Worm (Caenorhabditis elegans) whole organism, L3 larva: ENCODE measurements around the gene perm-5.

Experiments
- pha-4 ChIP-seq: fragments of 150-350 bp; optimal IDR thresholded peaks from 2 replicates; lab custom pipeline; 2014; ENCODE audit warnings: missing biosample characterization, missing genetic modification reagents, missing genetic modification characterization
- ztf-11 ChIP-seq: fragments of 150-350 bp; optimal IDR thresholded peaks from 2 replicates; lab custom pipeline; 2014; ENCODE audit warnings: missing biosample characterization, missing genetic modification characterization

DNA sequence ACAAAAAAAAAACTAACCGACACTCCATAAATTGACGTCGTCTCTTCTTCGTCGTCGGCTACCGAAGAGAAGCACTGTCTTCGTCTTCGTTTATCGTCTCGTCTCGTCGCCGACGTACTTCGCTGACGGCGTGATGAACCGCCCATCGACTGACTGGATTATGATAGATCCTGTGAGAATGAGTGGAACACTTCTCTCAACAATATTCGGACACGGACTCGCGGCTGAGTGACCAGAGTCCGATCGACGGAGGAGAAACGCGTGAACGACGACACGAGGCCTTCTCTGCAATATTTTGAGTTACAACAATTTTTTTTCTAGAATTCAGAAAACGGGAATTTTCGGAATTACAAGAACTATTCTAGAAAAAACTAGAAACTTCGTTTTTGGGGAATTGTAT is 43.0 kb downstream of the perm-5 start, which contains the start of gene skn-1:
- TF ChIP-seq ztf-11 (tag; lab: Kevin White, UChicago), result no peak
- no peak for TF ChIP-seq pha-4 (tag; lab: Kevin White, UChicago)
